Worm (Caenorhabditis elegans) whole organism, L3 larva: ENCODE measurements around the gene srh-138.

Experiments used
- ZK546.5 ChIP-seq: sonication (generic microtip); optimal IDR thresholded peaks from 2 replicates; lab custom pipeline; 2017; ENCODE audit warnings: missing biosample characterization, missing genetic modification characterization
- aly-2 ChIP-seq: fragments of 150-350 bp; optimal IDR thresholded peaks from 2 replicates; lab custom pipeline; 2014; ENCODE audit warnings: missing biosample characterization, missing genetic modification characterization
- ceh-16 ChIP-seq: sonication (generic microtip); optimal IDR thresholded peaks from 2 replicates; lab custom pipeline; 2017; ENCODE audit warnings: missing biosample characterization, missing genetic modification characterization
- ceh-9 ChIP-seq: sonication (generic microtip); optimal IDR thresholded peaks from 2 replicates; lab custom pipeline; 2018; ENCODE audit warnings: missing biosample characterization, missing genetic modification characterization
- daf-12 ChIP-seq: fragments of 150-350 bp; optimal IDR thresholded peaks from 2 replicates; lab custom pipeline; 2014; ENCODE audit warnings: missing biosample characterization, missing genetic modification reagents, missing genetic modification characterization
- egl-5 ChIP-seq: fragments of 150-350 bp; optimal IDR thresholded peaks from 2 replicates; lab custom pipeline; 2017; ENCODE audit warnings: missing biosample characterization, missing genetic modification reagents, missing genetic modification characterization, inconsistent platforms
- elt-2 ChIP-seq: sonication (generic microtip); optimal IDR thresholded peaks from 2 replicates; lab custom pipeline; 2016; ENCODE audit warnings: missing genetic modification reagents, mild to moderate bottlenecking, missing genetic modification characterization, missing compliant biosample characterization
- elt-3 ChIP-seq, 3 experiments: fragments of 150-350 bp in 1 of 3; sonication (generic microtip) in 2 of 3; optimal IDR thresholded peaks; 2 replicates in 2 of 3; 4 replicates in 1 of 3; lab custom pipeline; 2014 to 2017; ENCODE audit warnings: missing biosample characterization in 3 of 3, missing genetic modification characterization in 3 of 3
- eor-1 ChIP-seq, 2 experiments: fragments of 150-350 bp; optimal IDR thresholded peaks; 2 replicates each; lab custom pipeline; 2014 to 2018; ENCODE audit warnings: missing biosample characterization in 2 of 2, missing genetic modification characterization in 2 of 2
- fos-1 ChIP-seq: fragments of 150-350 bp; optimal IDR thresholded peaks from 2 replicates; lab custom pipeline; 2014; ENCODE audit warnings: missing biosample characterization, missing genetic modification characterization
- hmg-11 ChIP-seq: sonication (generic microtip); optimal IDR thresholded peaks from 2 replicates; lab custom pipeline; 2016; ENCODE audit warnings: missing genetic modification characterization, missing compliant biosample characterization
- jun-1 ChIP-seq: fragments of 150-350 bp; optimal IDR thresholded peaks from 2 replicates; lab custom pipeline; 2014; ENCODE audit warnings: missing biosample characterization, missing genetic modification reagents, missing genetic modification characterization
- lin-15B ChIP-seq: fragments of 150-350 bp; optimal IDR thresholded peaks from 2 replicates; lab custom pipeline; 2014; ENCODE audit warnings: missing biosample characterization, missing genetic modification characterization
- lin-39 ChIP-seq: fragments of 150-350 bp; optimal IDR thresholded peaks from 2 replicates; lab custom pipeline; 2018; ENCODE audit warnings: missing biosample characterization, missing genetic modification reagents, missing genetic modification characterization
- lsy-12 ChIP-seq: sonication (generic microtip); optimal IDR thresholded peaks from 2 replicates; lab custom pipeline; 2016; ENCODE audit warnings: mild to moderate bottlenecking, missing genetic modification characterization, missing compliant biosample characterization
- mdl-1 ChIP-seq: fragments of 150-350 bp; optimal IDR thresholded peaks from 2 replicates; lab custom pipeline; 2014; ENCODE audit warnings: missing biosample characterization, missing genetic modification characterization
- mml-1 ChIP-seq: fragments of 150-350 bp; sonication (generic microtip); optimal IDR thresholded peaks from 3 replicates; lab custom pipeline; 2014; ENCODE audit warnings: missing biosample characterization, missing genetic modification characterization
- nfya-1 ChIP-seq: sonication (generic microtip); optimal IDR thresholded peaks from 2 replicates; lab custom pipeline; 2017; ENCODE audit warnings: missing genetic modification characterization, mild to moderate bottlenecking, missing compliant biosample characterization, antibody characterized with exemption, moderate library complexity; ENCODE audit not compliant: insufficient read depth
- nhr-12 ChIP-seq: fragments of 150-350 bp; optimal IDR thresholded peaks from 2 replicates; lab custom pipeline; 2014; ENCODE audit warnings: missing biosample characterization, missing genetic modification characterization
- nhr-23 ChIP-seq: fragments of 150-350 bp; optimal IDR thresholded peaks from 2 replicates; lab custom pipeline; 2014; ENCODE audit warnings: missing biosample characterization, missing genetic modification reagents, missing genetic modification characterization
- nhr-237 ChIP-seq: fragments of 150-350 bp; optimal IDR thresholded peaks from 2 replicates; lab custom pipeline; 2014; ENCODE audit warnings: missing biosample characterization, missing genetic modification characterization
- nhr-25 ChIP-seq: sonication (generic microtip); optimal IDR thresholded peaks from 2 replicates; lab custom pipeline; 2017; ENCODE audit warnings: missing biosample characterization, missing genetic modification characterization
- nhr-28 ChIP-seq: fragments of 150-350 bp; optimal IDR thresholded peaks from 2 replicates; lab custom pipeline; 2014; ENCODE audit warnings: missing biosample characterization, missing genetic modification characterization
- nhr-43 ChIP-seq: sonication (generic microtip); optimal IDR thresholded peaks from 2 replicates; lab custom pipeline; 2016; ENCODE audit warnings: mild to moderate bottlenecking, missing genetic modification characterization, missing compliant biosample characterization; ENCODE audit not compliant: poor library complexity, severe bottlenecking
- nhr-67 ChIP-seq: fragments of 150-350 bp; optimal IDR thresholded peaks from 2 replicates; lab custom pipeline; 2014; ENCODE audit warnings: missing biosample characterization, missing genetic modification characterization
- nhr-76 ChIP-seq: fragments of 150-350 bp; sonication (generic microtip); optimal IDR thresholded peaks from 5 replicates; lab custom pipeline; 2014; ENCODE audit warnings: missing biosample characterization, missing genetic modification characterization
- pha-4 ChIP-seq: fragments of 150-350 bp; optimal IDR thresholded peaks from 2 replicates; lab custom pipeline; 2014; ENCODE audit warnings: missing biosample characterization, missing genetic modification reagents, missing genetic modification characterization
- skn-1 ChIP-seq: fragments of 150-350 bp; optimal IDR thresholded peaks from 2 replicates; lab custom pipeline; 2014; ENCODE audit warnings: missing biosample characterization, missing genetic modification characterization
- snpc-4 ChIP-seq: fragments of 150-350 bp; optimal IDR thresholded peaks from 2 replicates; lab custom pipeline; 2014; ENCODE audit warnings: missing biosample characterization, missing genetic modification characterization
- tbx-2 ChIP-seq: sonication (generic microtip); optimal IDR thresholded peaks from 2 replicates; lab custom pipeline; 2016; ENCODE audit warnings: mild to moderate bottlenecking, missing genetic modification characterization, missing compliant biosample characterization
- unc-39 ChIP-seq: sonication (generic microtip); optimal IDR thresholded peaks from 4 replicates; lab custom pipeline; 2017; ENCODE audit warnings: missing biosample characterization, missing genetic modification characterization
- unc-62 ChIP-seq: fragments of 150-350 bp; sonication (generic microtip); optimal IDR thresholded peaks from 4 replicates; lab custom pipeline; 2014; ENCODE audit warnings: missing biosample characterization, missing genetic modification reagents, missing genetic modification characterization
- zag-1 ChIP-seq: fragments of 150-350 bp; optimal IDR thresholded peaks from 2 replicates; lab custom pipeline; 2014; ENCODE audit warnings: missing biosample characterization, missing genetic modification characterization
- ztf-11 ChIP-seq: fragments of 150-350 bp; optimal IDR thresholded peaks from 2 replicates; lab custom pipeline; 2014; ENCODE audit warnings: missing biosample characterization, missing genetic modification characterization

srh-138 gene

ce11 chrV:16467840-16468239 is 3.0 kb downstream of the srh-138 start, which contains the start of gene sru-44:
Gene sru-44 (minus strand): TSS chrV:16467940.
- TF ChIP-seq lin-15B (tag; lab: Kevin White, UChicago) (no peak), mml-1 (tag; lab: Kevin White, UChicago) (no peak), nhr-67 (tag; lab: Kevin White, UChicago) (no peak), pha-4 (no peak), nhr-12 (tag; lab: Kevin White, UChicago) (no peak), nhr-237 (no peak), skn-1 (tag; lab: Kevin White, UChicago) (no peak), elt-2 (tag; lab: Kevin White, UChicago) (no peak), zag-1 (tag; lab: Kevin White, UChicago) (no peak), egl-5 (tag; lab: Kevin White, UChicago) (no peak), lsy-12 (no peak)
- TF ChIP-seq, all 47 proteins: peak for 0

- TF ChIP-seq ZK546.5 (no peak), ceh-9 (no peak), lin-39 (tag; lab: Kevin White, UChicago) (no peak), ceh-16 (tag; lab: Kevin White, UChicago) (no peak), aly-2 (tag; lab: Kevin White, UChicago) (no peak)
Observed at ce11 chrV:16460866-16461265, 9.9 kb downstream of the srh-138 start, which contains the start of gene srh-142. Gene srh-142 (minus strand): TSS chrV:16460966.

- no peak for TF ChIP-seq mdl-1 (tag; lab: Kevin White, UChicago)
- no peak for TF ChIP-seq unc-62 (GFP tag; lab: Kevin White, UChicago)
- TF ChIP-seq nhr-67 (tag; lab: Kevin White, UChicago) = no peak
- TF ChIP-seq fos-1 (tag; lab: Kevin White, UChicago) = no peak
- no peak for TF ChIP-seq nhr-28 (tag; lab: Kevin White, UChicago)
- no peak for TF ChIP-seq lin-15B (tag; lab: Kevin White, UChicago)
- TF ChIP-seq nhr-25 (tag; lab: Kevin White, UChicago) = no peak
- no peak for TF ChIP-seq lin-39 (tag; lab: Kevin White, UChicago)
- no peak for TF ChIP-seq pha-4
- TF ChIP-seq jun-1 (tag; lab: Kevin White, UChicago) = no peak
- TF ChIP-seq elt-3 (tag; optimal IDR thresholded peaks at IDR 0.05; lab: Kevin White, UChicago) = no peak
- TF ChIP-seq ztf-11 = no peak
- no peak for TF ChIP-seq ceh-16 (tag; lab: Kevin White, UChicago)
- TF ChIP-seq hmg-11 (tag; lab: Kevin White, UChicago) = no peak
- no peak for TF ChIP-seq nfya-1 (tag; lab: Kevin White, UChicago)
- TF ChIP-seq, all 47 proteins: peak for 0
Observed at ce11 chrV:16459377-16459776, 11.4 kb downstream of the srh-138 start.

- TF ChIP-seq nhr-23 (tag; lab: Kevin White, UChicago) (no peak), daf-12 (no peak), nhr-76 (tag; lab: Kevin White, UChicago) (no peak), tbx-2 (tag; lab: Kevin White, UChicago) (no peak), snpc-4 (tag; lab: Kevin White, UChicago) (no peak), nhr-67 (tag; lab: Kevin White, UChicago) (no peak), aly-2 (tag; lab: Kevin White, UChicago) (no peak), ztf-11 (no peak), eor-1 (tag; optimal IDR thresholded peaks at IDR 0.05; lab: Kevin White, UChicago) (no peak)
Observed at ce11 chrV:16458714-16459113, 12.1 kb downstream of the srh-138 start, which contains the start of gene str-15. Gene str-15 (minus strand): TSS chrV:16458814.

ce11 chrV:16455065-16455464 is 15.8 kb downstream of the srh-138 start, which contains the start of gene str-14:
Gene str-14 (minus strand): TSS chrV:16455165.
- TF ChIP-seq nhr-76 (tag; lab: Kevin White, UChicago) (no peak), unc-62 (GFP tag; lab: Kevin White, UChicago) (no peak), egl-5 (tag; lab: Kevin White, UChicago) (no peak), nhr-43 (no peak), unc-39 (tag; lab: Kevin White, UChicago) (no peak), zag-1 (tag; lab: Kevin White, UChicago) (no peak), lin-39 (tag; lab: Kevin White, UChicago) (no peak), nhr-23 (tag; lab: Kevin White, UChicago) (no peak)
